Fruit fly (Drosophila melanogaster): ENCODE results near the gene per.

Gene per

dm6 chrX:2658258-2658853 is 27.0 kb upstream of the per start (continued):
- TF ChIP-seq ci (GFP tag; IDR thresholded peaks at IDR 0.05) = peak; percentile 60; the same call in 1 of the 3 replicates
- TF ChIP-seq BtbVII (GFP tag; optimal IDR thresholded peaks at IDR 0.05) = peak; percentile 39
- TF ChIP-seq Drgx (GFP tag; IDR thresholded peaks at IDR 0.05) = 0 out of 2 replicates have a peak, but pooled peaks have one; percentile 11
- TF ChIP-seq CG1832 (GFP tag; optimal IDR thresholded peaks at IDR 0.05) = peak; percentile 58
- no peak for TF ChIP-seq bab2 (GFP tag; optimal IDR thresholded peaks at IDR 0.05)
- no peak for TF ChIP-seq hkb (optimal IDR thresholded peaks at IDR 0.05)
- TF ChIP-seq hkb (GFP tag; IDR thresholded peaks at IDR 0.05) = no peak
- TF ChIP-seq Scr (GFP tag; IDR thresholded peaks at IDR 0.05; ENCODE audit: partially characterized antibody) = 0 out of 2 replicates have a peak, but pooled peaks have one; percentile 17
- TF ChIP-seq pfk (GFP tag; optimal IDR thresholded peaks at IDR 0.05) = peak; percentile 98
- no peak for TF ChIP-seq fd102C (GFP tag; optimal IDR thresholded peaks at IDR 0.05)
- TF ChIP-seq Poxn (GFP tag; IDR thresholded peaks at IDR 0.05) = no peak
- TF ChIP-seq CG17385 (GFP tag; optimal IDR thresholded peaks at IDR 0.05) = peak; percentile 64
- TF ChIP-seq CG7928 (GFP tag; optimal IDR thresholded peaks at IDR 0.05) = no peak
- no peak for TF ChIP-seq zen (tag; optimal IDR thresholded peaks at IDR 0.05)
- no peak for TF ChIP-seq MBD-R2 (GFP tag; IDR thresholded peaks at IDR 0.05)
- peak; percentile 10 for TF ChIP-seq CG12104 (GFP tag; optimal IDR thresholded peaks at IDR 0.05)
- TF ChIP-seq CG11695 (GFP tag; IDR thresholded peaks at IDR 0.05) = 0 out of 3 replicates have a peak, but pooled peaks have one; percentile 22
- peak; percentile 38; the same call in 1 of the 2 replicates for TF ChIP-seq vvl (GFP tag; IDR thresholded peaks at IDR 0.05)
- TF ChIP-seq repo (GFP tag; optimal IDR thresholded peaks at IDR 0.05) = no peak
- TF ChIP-seq chinmo (GFP tag; IDR thresholded peaks at IDR 0.05; ENCODE audit: partially characterized antibody) = peak; percentile 93
- peak in 1 of 3 experiments; percentile 9 for TF ChIP-seq Stat92E (GFP tag; optimal IDR thresholded peaks at IDR 0.05)
- peak; percentile 29 for TF ChIP-seq Med (GFP tag)
- TF ChIP-seq Meics (GFP tag; optimal IDR thresholded peaks at IDR 0.05) = no peak
- TF ChIP-seq sens (GFP tag) = peak; percentile 81
- peak; percentile 45 for TF ChIP-seq Blimp-1 (GFP tag; optimal IDR thresholded peaks at IDR 0.05)
- TF ChIP-seq z (GFP tag; IDR thresholded peaks at IDR 0.05) = peak; percentile 49; the same call in 1 of the 3 replicates
- peak; percentile 9 for TF ChIP-seq CG6813 (GFP tag; optimal IDR thresholded peaks at IDR 0.05)
- TF ChIP-seq sd (tag; optimal IDR thresholded peaks at IDR 0.05) = peak; percentile 73
- TF ChIP-seq CG34224 (GFP tag; IDR thresholded peaks at IDR 0.05; ENCODE audit: partially characterized antibody) = peak; percentile 42; the same call in 1 of the 3 replicates
- TF ChIP-seq CG18599 (GFP tag; optimal IDR thresholded peaks at IDR 0.05) = peak; percentile 39
- TF ChIP-seq PHDP (tag; optimal IDR thresholded peaks at IDR 0.05) = peak; percentile 38
- peak; percentile 36 for TF ChIP-seq cwo (GFP tag; optimal IDR thresholded peaks at IDR 0.05)
- peak; percentile 45 for TF ChIP-seq kay (GFP tag; optimal IDR thresholded peaks at IDR 0.05)
- no peak for TF ChIP-seq NfI (GFP tag; optimal IDR thresholded peaks at IDR 0.05)
- peak; percentile 11 for TF ChIP-seq ftz-f1 (GFP tag; optimal IDR thresholded peaks at IDR 0.05)
- TF ChIP-seq sens-2 (GFP tag; IDR thresholded peaks at IDR 0.05) = no peak
- TF ChIP-seq Sox100B (GFP tag; optimal IDR thresholded peaks at IDR 0.05) = no peak
- TF ChIP-seq Deaf1 (tag; optimal IDR thresholded peaks at IDR 0.05) = peak; percentile 32

dm6 chrX:2659430-2660075 is 25.8 kb upstream of the per start:
- no peak for TF ChIP-seq CG2129 (GFP tag; IDR thresholded peaks at IDR 0.05; ENCODE audit: partially characterized antibody)
- no peak for TF ChIP-seq Hey (tag; optimal IDR thresholded peaks at IDR 0.05)
- no peak for TF ChIP-seq CG9437 (GFP tag; optimal IDR thresholded peaks at IDR 0.05)
- no peak for TF ChIP-seq CG16863 (GFP tag; optimal IDR thresholded peaks at IDR 0.05)
- no peak for TF ChIP-seq Fer1 (GFP tag; optimal IDR thresholded peaks at IDR 0.05)
- TF ChIP-seq CG17359 (tag; optimal IDR thresholded peaks at IDR 0.05) = no peak
- TF ChIP-seq bbx (GFP tag; IDR thresholded peaks at IDR 0.05; ENCODE audit: partially characterized antibody) = no peak
- no peak for TF ChIP-seq CG10147 (GFP tag; optimal IDR thresholded peaks at IDR 0.05)
- TF ChIP-seq sens (GFP tag) = peak; percentile 79
- no peak for TF ChIP-seq CG7271 (tag; optimal IDR thresholded peaks at IDR 0.05)
- no peak for TF ChIP-seq CG12104 (GFP tag; optimal IDR thresholded peaks at IDR 0.05)
- TF ChIP-seq BEAF-32 (GFP tag; optimal IDR thresholded peaks at IDR 0.05) = no peak
- TF ChIP-seq zf30C (GFP tag; optimal IDR thresholded peaks at IDR 0.05) = peak; percentile 61

All from whole organism, embryonic.